Worm (Caenorhabditis elegans) whole organism, L1 larva: ENCODE measurements around the gene F52E10.2.

Experiments used
- dpl-1 ChIP-seq, 3 experiments: fragments of 150-350 bp in 2 of 3; sonication (generic microtip) in 1 of 3; optimal IDR thresholded peaks; 2 replicates each; lab custom pipeline; 2014 to 2017; ENCODE audit warnings: missing biosample characterization in 3 of 3, missing genetic modification characterization in 3 of 3, missing genetic modification reagents in 3 of 3
- fkh-10 ChIP-seq: sonication (generic microtip); optimal IDR thresholded peaks from 2 replicates; lab custom pipeline; 2017; ENCODE audit warnings: missing biosample characterization, missing genetic modification reagents, missing genetic modification characterization
- fkh-4 ChIP-seq: sonication (generic microtip); optimal IDR thresholded peaks from 2 replicates; lab custom pipeline; 2016; ENCODE audit warnings: missing compliant biosample characterization, missing genetic modification characterization, borderline replicate concordance
- lin-14 ChIP-seq: fragments of 200-800 bp; sonication (Bioruptor generic); optimal IDR thresholded peaks from 2 replicates; lab custom pipeline; 2018; ENCODE audit warnings: mild to moderate bottlenecking, missing genetic modification characterization, moderate library complexity, missing compliant biosample characterization
- lin-15B ChIP-seq: fragments of 150-350 bp; sonication (generic microtip); optimal IDR thresholded peaks from 3 replicates; lab custom pipeline; 2014; ENCODE audit warnings: missing biosample characterization, missing genetic modification characterization
- lsy-2 ChIP-seq, 2 experiments: fragments of 150-350 bp; optimal IDR thresholded peaks; 2 replicates each; lab custom pipeline; 2014; ENCODE audit warnings: missing biosample characterization in 2 of 2, missing genetic modification characterization in 2 of 2
- nhr-28 ChIP-seq: fragments of 150-350 bp; optimal IDR thresholded peaks from 2 replicates; lab custom pipeline; 2014; ENCODE audit warnings: missing biosample characterization, missing genetic modification characterization
- rnt-1 ChIP-seq: sonication (generic microtip); optimal IDR thresholded peaks from 2 replicates; lab custom pipeline; 2016; ENCODE audit warnings: mild to moderate bottlenecking, missing genetic modification characterization, moderate library complexity, missing compliant biosample characterization
- snpc-4 ChIP-seq: fragments of 150-350 bp; optimal IDR thresholded peaks from 2 replicates; lab custom pipeline; 2014; ENCODE audit warnings: missing biosample characterization, missing genetic modification characterization

DNA sequence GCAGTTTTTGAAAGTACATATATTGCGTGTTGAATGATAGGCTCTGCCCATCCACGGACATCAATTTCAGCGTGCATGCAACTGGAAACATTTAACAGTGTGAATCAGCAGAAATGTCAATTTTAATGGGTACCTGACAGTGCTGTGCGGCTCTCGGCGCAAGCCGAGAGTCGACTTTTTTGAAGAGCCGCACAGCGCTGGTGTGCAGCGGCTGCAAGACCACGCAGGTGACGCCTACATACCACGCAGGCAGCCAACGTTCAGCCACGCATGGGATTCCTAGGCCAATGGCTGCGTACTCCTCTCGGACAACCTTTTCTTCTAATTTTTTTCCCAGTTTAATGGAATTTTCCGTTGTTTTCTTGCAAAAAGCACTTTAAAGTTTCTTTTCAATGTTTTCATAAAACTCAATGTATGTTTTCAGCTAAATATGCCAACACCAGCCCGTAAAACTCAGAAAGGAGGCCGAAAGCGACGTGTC, 38.2 kb downstream of the F52E10.2 start, which contains the start of gene W10G6.1:
- no peak for TF ChIP-seq snpc-4 (tag; lab: Kevin White, UChicago)
- no peak for TF ChIP-seq lin-15B
- no peak for TF ChIP-seq fkh-10 (GFP tag; lab: Kevin White, UChicago)
- no peak for TF ChIP-seq nhr-28 (tag; lab: Kevin White, UChicago)
- no peak for TF ChIP-seq fkh-4 (tag; lab: Kevin White, UChicago)
- TF ChIP-seq lin-14 (GFP tag; lab: Kevin White, UChicago): no peak
- no peak for TF ChIP-seq rnt-1 (tag; lab: Kevin White, UChicago)
- no peak for TF ChIP-seq dpl-1 (GFP tag; optimal IDR thresholded peaks at IDR 0.05; lab: Kevin White, UChicago)
- no peak for TF ChIP-seq lsy-2 (tag; optimal IDR thresholded peaks at IDR 0.05; lab: Kevin White, UChicago)
